Fruit fly (Drosophila melanogaster): Measurements from ENCODE around the gene CG8209.

DNA sequence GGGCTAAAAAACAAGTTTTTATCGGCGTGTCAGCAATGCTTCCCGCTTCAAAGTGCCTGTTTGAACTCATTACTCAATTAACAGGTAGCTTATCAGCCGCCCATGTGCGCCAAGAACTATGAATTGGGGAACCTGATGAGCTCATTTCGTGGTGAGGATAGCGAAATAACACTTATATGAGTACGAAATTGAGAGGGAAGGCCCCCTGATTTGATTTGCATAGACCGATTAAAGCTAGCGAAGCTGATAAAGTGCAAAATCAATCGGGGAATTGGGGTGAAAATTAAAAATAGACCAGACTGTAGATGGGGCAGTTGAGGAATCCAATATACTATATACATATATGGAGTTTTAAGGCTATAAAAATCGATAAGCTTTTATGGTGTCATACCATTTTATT lies 42.0 kb upstream of the CG8209 start:
- no peak for TF ChIP-seq CG33017 (tag; optimal IDR thresholded peaks at IDR 0.05)
- TF ChIP-seq kay (GFP tag; ENCODE audit: borderline replicate concordance): peak; percentile 47
- no peak for TF ChIP-seq tj (GFP tag; optimal IDR thresholded peaks at IDR 0.05)
- TF ChIP-seq Hr96 (GFP tag; optimal IDR thresholded peaks at IDR 0.05): no peak
- TF ChIP-seq Crg-1 (GFP tag; optimal IDR thresholded peaks at IDR 0.05): no peak
- no peak for TF ChIP-seq CG12768 (GFP tag; optimal IDR thresholded peaks at IDR 0.05)
- no peak for TF ChIP-seq pad (GFP tag; optimal IDR thresholded peaks at IDR 0.05)
- no peak for TF ChIP-seq ovo (GFP tag; optimal IDR thresholded peaks at IDR 0.05)
- no peak for TF ChIP-seq toe (GFP tag; optimal IDR thresholded peaks at IDR 0.05)
